Fruit fly (Drosophila melanogaster) whole organism, embryonic: ENCODE data around the gene dyw.

ENCODE experiments used
- Ada2b ChIP-seq: fragments of 200-800 bp; sonication (Bioruptor generic); IDR thresholded peaks from 2 replicates; pipeline ENCODE4 v1.3.6; 2022; ENCODE audit warnings: missing biosample characterization, missing genetic modification characterization
- CG10321 ChIP-seq: fragments of 200-800 bp; sonication (Bioruptor generic); IDR thresholded peaks from 2 replicates; pipeline ENCODE4 v1.3.6; 2022; ENCODE audit warnings: missing biosample characterization, missing genetic modification characterization
- CG11696 ChIP-seq: fragments of 200-800 bp; sonication (Bioruptor generic); IDR thresholded peaks from 2 replicates; pipeline ENCODE4 v1.3.6; 2022; ENCODE audit warnings: missing biosample characterization, missing genetic modification characterization
- CG12104 ChIP-seq: fragments of 200-800 bp; sonication (Bioruptor generic); optimal IDR thresholded peaks from 3 replicates; lab custom pipeline; 2016; ENCODE audit warnings: missing biosample characterization, missing genetic modification characterization
- CG13296 ChIP-seq: fragments of 200-800 bp; sonication (Bioruptor generic); optimal IDR thresholded peaks from 3 replicates; lab custom pipeline; 2018; ENCODE audit warnings: missing biosample characterization, mild to moderate bottlenecking, missing genetic modification characterization
- CG14710 ChIP-seq: fragments of 200-800 bp; sonication (Bioruptor generic); optimal IDR thresholded peaks from 3 replicates; lab custom pipeline; 2019; ENCODE audit warnings: missing biosample characterization, mild to moderate bottlenecking, missing genetic modification characterization, moderate library complexity
- CG17186 ChIP-seq: fragments of 200-800 bp; sonication (Bioruptor generic); optimal IDR thresholded peaks from 3 replicates; lab custom pipeline; 2017; ENCODE audit warnings: missing biosample characterization, missing genetic modification reagents, missing genetic modification characterization
- CG17385 ChIP-seq: fragments of 200-800 bp; sonication (Bioruptor generic); optimal IDR thresholded peaks from 3 replicates; lab custom pipeline; 2018; ENCODE audit warnings: missing biosample characterization, mild to moderate bottlenecking, missing genetic modification characterization
- CG2120 ChIP-seq: fragments of 200-800 bp; sonication (Bioruptor generic); optimal IDR thresholded peaks from 3 replicates; lab custom pipeline; 2016; ENCODE audit warnings: missing biosample characterization, missing genetic modification characterization
- CG2712 ChIP-seq: fragments of 200-800 bp; optimal IDR thresholded peaks from 3 replicates; lab custom pipeline; 2019; ENCODE audit warnings: missing biosample characterization, mild to moderate bottlenecking, missing genetic modification characterization, moderate library complexity
- CG30431 ChIP-seq: fragments of 200-800 bp; sonication (Bioruptor generic); optimal IDR thresholded peaks from 2 replicates; lab custom pipeline; 2017; ENCODE audit warnings: missing biosample characterization, missing genetic modification characterization
- CG3163 ChIP-seq: fragments of 200-800 bp; sonication (Bioruptor generic); optimal IDR thresholded peaks from 3 replicates; lab custom pipeline; 2016; ENCODE audit warnings: missing biosample characterization, missing genetic modification characterization
- CG32532 ChIP-seq: fragments of 200-800 bp; sonication (Bioruptor generic); IDR thresholded peaks from 2 replicates; pipeline ENCODE4 v1.3.6; 2022; ENCODE audit warnings: missing biosample characterization, missing genetic modification characterization
- CG33557 ChIP-seq: fragments of 200-800 bp; sonication (Bioruptor generic); optimal IDR thresholded peaks from 2 replicates; lab custom pipeline; 2019; ENCODE audit warnings: missing biosample characterization, mild to moderate bottlenecking, missing genetic modification characterization, moderate library complexity
- CG7928 ChIP-seq: fragments of 200-800 bp; sonication (Bioruptor generic); optimal IDR thresholded peaks from 2 replicates; lab custom pipeline; 2017; ENCODE audit warnings: missing biosample characterization, mild to moderate bottlenecking, missing genetic modification characterization
- CG8089 ChIP-seq: fragments of 200-800 bp; sonication (Bioruptor generic); optimal IDR thresholded peaks from 3 replicates; lab custom pipeline; 2016; ENCODE audit warnings: missing biosample characterization, missing genetic modification characterization
- CG8359 ChIP-seq: fragments of 200-800 bp; sonication (Bioruptor generic); optimal IDR thresholded peaks from 2 replicates; lab custom pipeline; 2017; ENCODE audit warnings: missing biosample characterization, mild to moderate bottlenecking, missing genetic modification characterization, borderline replicate concordance
- CG8388 ChIP-seq: fragments of 200-800 bp; sonication (Bioruptor generic); optimal IDR thresholded peaks from 2 replicates; lab custom pipeline; 2019; ENCODE audit warnings: missing biosample characterization, mild to moderate bottlenecking, missing genetic modification characterization, moderate library complexity
- CG9215 ChIP-seq: fragments of 200-800 bp; sonication (Bioruptor generic); IDR thresholded peaks from 2 replicates; pipeline ENCODE4 v1.3.6; 2022; ENCODE audit warnings: missing biosample characterization, missing genetic modification characterization
- CG9437 ChIP-seq: fragments of 200-800 bp; sonication (Bioruptor generic); optimal IDR thresholded peaks from 2 replicates; lab custom pipeline; 2018; ENCODE audit warnings: missing biosample characterization, mild to moderate bottlenecking, missing genetic modification characterization
- CG9797 ChIP-seq: fragments of 200-800 bp; sonication (Bioruptor generic); optimal IDR thresholded peaks from 3 replicates; lab custom pipeline; 2018; ENCODE audit warnings: missing biosample characterization, mild to moderate bottlenecking, missing genetic modification characterization
- CHES-1-like ChIP-seq: fragments of 200-800 bp; sonication (Bioruptor generic); optimal IDR thresholded peaks from 2 replicates; lab custom pipeline; 2016; ENCODE audit warnings: missing biosample characterization, missing genetic modification characterization
- Dad ChIP-seq: fragments of 200-800 bp; sonication (Bioruptor generic); optimal IDR thresholded peaks from 3 replicates; lab custom pipeline; 2016; ENCODE audit warnings: missing biosample characterization, missing genetic modification characterization
- Doc3 ChIP-seq: fragments of 200-800 bp; sonication (Bioruptor generic); IDR thresholded peaks from 3 replicates; pipeline ENCODE4 v1.3.6; 2022; ENCODE audit warnings: missing biosample characterization, missing genetic modification characterization; ENCODE audit not compliant: partially characterized antibody
- ERR ChIP-seq: fragments of 200-800 bp; sonication (Bioruptor generic); optimal IDR thresholded peaks from 2 replicates; lab custom pipeline; 2016; ENCODE audit warnings: missing biosample characterization, missing genetic modification characterization
- Fer1 ChIP-seq: fragments of 200-800 bp; sonication (Bioruptor generic); optimal IDR thresholded peaks from 2 replicates; lab custom pipeline; 2017; ENCODE audit warnings: missing biosample characterization, mild to moderate bottlenecking, missing genetic modification characterization
- Meics ChIP-seq: fragments of 200-800 bp; sonication (Bioruptor generic); optimal IDR thresholded peaks from 2 replicates; lab custom pipeline; 2017; ENCODE audit warnings: missing biosample characterization, mild to moderate bottlenecking, missing genetic modification characterization
- NFAT ChIP-seq: fragments of 200-800 bp; sonication (Bioruptor generic); IDR thresholded peaks from 2 replicates; pipeline ENCODE4 v1.3.6; 2022; ENCODE audit warnings: missing biosample characterization, missing genetic modification characterization
- NfI ChIP-seq: fragments of 200-800 bp; sonication (Bioruptor generic); optimal IDR thresholded peaks from 3 replicates; lab custom pipeline; 2018; ENCODE audit warnings: missing biosample characterization, mild to moderate bottlenecking, missing genetic modification characterization, moderate library complexity
- Oli ChIP-seq: fragments of 200-800 bp; sonication (Bioruptor generic); optimal IDR thresholded peaks from 2 replicates; lab custom pipeline; 2018; ENCODE audit warnings: missing biosample characterization, mild to moderate bottlenecking, missing genetic modification characterization, moderate library complexity
- Six4 ChIP-seq: fragments of 200-800 bp; sonication (Bioruptor generic); optimal IDR thresholded peaks from 2 replicates; lab custom pipeline; 2016; ENCODE audit warnings: missing biosample characterization, missing genetic modification characterization
- Xbp1 ChIP-seq: fragments of 200-800 bp; sonication (Bioruptor generic); optimal IDR thresholded peaks from 3 replicates; lab custom pipeline; 2016; ENCODE audit warnings: missing biosample characterization, mild to moderate bottlenecking, missing genetic modification characterization
- ash1 ChIP-seq: fragments of 200-800 bp; sonication (Bioruptor generic); optimal IDR thresholded peaks from 2 replicates; lab custom pipeline; 2018; ENCODE audit warnings: missing biosample characterization, mild to moderate bottlenecking, missing genetic modification characterization
- bigmax ChIP-seq: fragments of 200-800 bp; sonication (Bioruptor generic); optimal IDR thresholded peaks from 2 replicates; lab custom pipeline; 2018; ENCODE audit warnings: missing biosample characterization, mild to moderate bottlenecking, missing genetic modification characterization
- chm ChIP-seq: fragments of 200-800 bp; sonication (Bioruptor generic); IDR thresholded peaks from 2 replicates; pipeline ENCODE4 v1.3.6; 2022; ENCODE audit warnings: missing biosample characterization, missing genetic modification characterization
- croc ChIP-seq: fragments of 200-800 bp; sonication (Bioruptor generic); conservative IDR thresholded peaks from 3 replicates; pipeline ENCODE4 v1.3.6; 2022; ENCODE audit warnings: missing biosample characterization, missing genetic modification characterization
- dm ChIP-seq: fragments of 200-800 bp; sonication (Bioruptor generic); optimal IDR thresholded peaks from 3 replicates; lab custom pipeline; 2016; ENCODE audit warnings: missing biosample characterization, missing genetic modification characterization
- eve ChIP-seq, 2 experiments: fragments of >200 bp; optimal IDR thresholded peaks; 2 replicates each; lab custom pipeline; 2017; ENCODE audit warnings: missing biosample characterization in 2 of 2, missing genetic modification characterization in 2 of 2
- gro ChIP-seq: fragments of 200-800 bp; sonication (Bioruptor generic); optimal IDR thresholded peaks from 2 replicates; lab custom pipeline; 2016; ENCODE audit warnings: missing biosample characterization, missing genetic modification characterization
- gsb ChIP-seq: fragments of 200-800 bp; sonication (Bioruptor generic); IDR thresholded peaks from 2 replicates; pipeline ENCODE4 v1.3.6; 2022; ENCODE audit warnings: missing biosample characterization, missing genetic modification characterization
- kni ChIP-seq: fragments of 200-800 bp; sonication (Bioruptor generic); optimal IDR thresholded peaks from 3 replicates; lab custom pipeline; 2017; ENCODE audit warnings: mild to moderate bottlenecking, missing biosample characterization, missing genetic modification reagents, missing genetic modification characterization
- lab ChIP-seq: fragments of 200-800 bp; sonication (Bioruptor generic); optimal IDR thresholded peaks from 3 replicates; lab custom pipeline; 2017; ENCODE audit warnings: missing biosample characterization, missing genetic modification characterization, mild to moderate bottlenecking, moderate library complexity, missing genetic modification reagents
- lola ChIP-seq, 3 experiments: fragments of >200 bp in 2 of 3; fragments of 200-800 bp in 1 of 3; sonication (Bioruptor generic) in 1 of 3; optimal IDR thresholded peaks; 2 replicates each; lab custom pipeline; 2017 to 2019; ENCODE audit warnings: missing biosample characterization in 3 of 3, missing genetic modification characterization in 3 of 3, mild to moderate bottlenecking in 1 of 3, moderate library complexity in 1 of 3
- nerfin-1 ChIP-seq: fragments of 200-800 bp; sonication (Bioruptor generic); optimal IDR thresholded peaks from 3 replicates; lab custom pipeline; 2019; ENCODE audit warnings: missing biosample characterization, mild to moderate bottlenecking, missing genetic modification characterization, moderate library complexity
- onecut ChIP-seq: fragments of 200-800 bp; sonication (Bioruptor generic); IDR thresholded peaks from 2 replicates; pipeline ENCODE4 v1.3.6; 2022; ENCODE audit warnings: missing biosample characterization, missing genetic modification characterization
- salm ChIP-seq: fragments of 200-800 bp; sonication (Bioruptor generic); optimal IDR thresholded peaks from 2 replicates; lab custom pipeline; 2018; ENCODE audit warnings: missing biosample characterization, mild to moderate bottlenecking, missing genetic modification characterization
- scrt ChIP-seq: fragments of 200-800 bp; sonication (Bioruptor generic); optimal IDR thresholded peaks from 2 replicates; lab custom pipeline; 2018; ENCODE audit warnings: missing biosample characterization, mild to moderate bottlenecking, missing genetic modification characterization, moderate library complexity
- sd ChIP-seq: fragments of 200-800 bp; sonication (Bioruptor generic); optimal IDR thresholded peaks from 3 replicates; lab custom pipeline; 2018; ENCODE audit warnings: missing biosample characterization, mild to moderate bottlenecking, missing genetic modification characterization, moderate library complexity
- shn ChIP-seq: fragments of 200-800 bp; sonication (Bioruptor generic); optimal IDR thresholded peaks from 3 replicates; lab custom pipeline; 2016; ENCODE audit warnings: missing biosample characterization, missing genetic modification characterization
- toy ChIP-seq: fragments of 200-800 bp; sonication (Bioruptor generic); IDR thresholded peaks from 2 replicates; pipeline ENCODE4 v1.3.6; 2022; ENCODE audit warnings: missing biosample characterization, missing genetic modification characterization
- tup ChIP-seq: fragments of 200-800 bp; sonication (Bioruptor generic); optimal IDR thresholded peaks from 2 replicates; lab custom pipeline; 2016; ENCODE audit warnings: missing biosample characterization, mild to moderate bottlenecking, missing genetic modification characterization, moderate library complexity
- zen2 ChIP-seq: fragments of 200-800 bp; sonication (Bioruptor generic); IDR thresholded peaks from 3 replicates; pipeline ENCODE4 v1.3.6; 2022; ENCODE audit warnings: missing biosample characterization, missing genetic modification characterization; ENCODE audit not compliant: partially characterized antibody

The dyw gene

DNA sequence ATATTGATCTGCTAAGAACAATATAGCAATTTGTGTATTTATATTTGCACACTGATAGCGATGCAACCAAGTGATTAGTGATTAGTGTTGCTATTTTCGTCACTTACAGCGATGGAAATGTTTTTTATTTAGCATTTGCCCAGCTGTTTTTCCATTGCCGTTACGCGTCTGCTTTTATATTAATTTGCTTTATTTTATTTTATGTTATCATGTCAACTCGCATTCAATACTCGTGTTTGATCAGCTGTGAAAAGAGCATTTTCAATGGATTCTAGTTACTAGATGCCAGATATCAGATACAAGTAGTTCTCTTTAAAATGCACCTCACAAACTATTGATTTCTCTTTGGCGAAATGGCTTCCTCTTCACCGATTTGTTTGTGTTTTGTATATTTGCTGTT, 30.3 kb downstream of the dyw start (continued):
- no peak for TF ChIP-seq CG17385 (GFP tag; lab: Kevin White, UChicago)
- TF ChIP-seq scrt (GFP tag; lab: Kevin White, UChicago): no peak
- TF ChIP-seq CG17186 (GFP tag; lab: Kevin White, UChicago): no peak
- TF ChIP-seq CG12104: no peak
- TF ChIP-seq dm (GFP tag; lab: Kevin White, UChicago): no peak
- no peak for TF ChIP-seq ERR (GFP tag; lab: Kevin White, UChicago)
- TF ChIP-seq Dad (GFP tag; lab: Kevin White, UChicago): no peak
- no peak for TF ChIP-seq bigmax (GFP tag; lab: Kevin White, UChicago)
- TF ChIP-seq gro (GFP tag; lab: Kevin White, UChicago): no peak
- no peak for TF ChIP-seq shn (GFP tag; lab: Kevin White, UChicago)
- peak; percentile 35 for TF ChIP-seq Fer1 (GFP tag; lab: Kevin White, UChicago)
- TF ChIP-seq CG9437 (GFP tag; lab: Kevin White, UChicago): no peak
- TF ChIP-seq tup (GFP tag; lab: Kevin White, UChicago): no peak
- no peak for TF ChIP-seq Oli (tag; lab: Kevin White, UChicago)
- TF ChIP-seq NfI (GFP tag; lab: Kevin White, UChicago): no peak
- no peak for TF ChIP-seq toy
- TF ChIP-seq CG8388: no peak
- TF ChIP-seq CG2120 (GFP tag; lab: Kevin White, UChicago): peak; percentile 2
- no peak for TF ChIP-seq zen2 (GFP tag; lab: Robert Waterston, UW)
- TF ChIP-seq salm: no peak
- TF ChIP-seq Meics (GFP tag; lab: Kevin White, UChicago): peak; percentile 21
- TF ChIP-seq chm: no peak
- TF ChIP-seq CG32532 (GFP tag; lab: Robert Waterston, UW): no peak
- TF ChIP-seq CG14710 (tag; lab: Kevin White, UChicago): no peak
- TF ChIP-seq CG9797: no peak
- TF ChIP-seq CG8089 (GFP tag; lab: Kevin White, UChicago): no peak
- no peak for TF ChIP-seq sd (tag; lab: Kevin White, UChicago)
- TF ChIP-seq CG33557 (GFP tag; lab: Kevin White, UChicago): no peak
- TF ChIP-seq Six4 (GFP tag; lab: Kevin White, UChicago): no peak
- no peak for TF ChIP-seq Doc3 (GFP tag; lab: Robert Waterston, UW)
- no peak for TF ChIP-seq croc (GFP tag; lab: Robert Waterston, UW)
- no peak for TF ChIP-seq CG2712 (tag; lab: Kevin White, UChicago)
- TF ChIP-seq CG3163 (GFP tag; lab: Kevin White, UChicago): no peak
- peak in 1 of 2 experiments; percentile 2 for TF ChIP-seq eve (GFP tag; optimal IDR thresholded peaks at IDR 0.05; lab: Kevin White, UChicago)
- no peak for TF ChIP-seq nerfin-1
- peak; percentile 30 for TF ChIP-seq CG13296 (GFP tag; lab: Kevin White, UChicago)
- TF ChIP-seq CG9215: no peak
- TF ChIP-seq lab (GFP tag; lab: Kevin White, UChicago): peak; percentile 40
- no peak for TF ChIP-seq CG11696 (GFP tag; lab: Robert Waterston, UW)
- no peak for TF ChIP-seq ash1 (GFP tag; lab: Kevin White, UChicago)
- TF ChIP-seq kni (GFP tag; lab: Kevin White, UChicago): no peak
- TF ChIP-seq CG8359: no peak
- no peak for TF ChIP-seq Xbp1 (GFP tag; lab: Kevin White, UChicago)
- no peak for TF ChIP-seq Ada2b
- TF ChIP-seq onecut: no peak
- no peak for TF ChIP-seq gsb (GFP tag; lab: Robert Waterston, UW)
- no peak for TF ChIP-seq CG10321 (GFP tag; lab: Robert Waterston, UW)
- TF ChIP-seq CG30431 (GFP tag; lab: Kevin White, UChicago): no peak
- TF ChIP-seq NFAT (GFP tag; lab: Robert Waterston, UW): no peak
- TF ChIP-seq CHES-1-like (GFP tag; lab: Kevin White, UChicago): no peak
- no peak for TF ChIP-seq CG7928
- no peak for TF ChIP-seq lola (GFP tag; optimal IDR thresholded peaks at IDR 0.05; lab: Kevin White, UChicago)
